Fruit fly (Drosophila melanogaster) S2 (cell line): ENCODE data around the gene Pa1.

ENCODE experiments used
- CG8478 ChIP-seq: fragments of >200 bp; optimal IDR thresholded peaks from 2 replicates; lab custom pipeline; 2018
- CTCF ChIP-seq, 2 experiments: fragments of >200 bp; optimal IDR thresholded peaks; 2 replicates each; lab custom pipeline; 2018

DNA sequence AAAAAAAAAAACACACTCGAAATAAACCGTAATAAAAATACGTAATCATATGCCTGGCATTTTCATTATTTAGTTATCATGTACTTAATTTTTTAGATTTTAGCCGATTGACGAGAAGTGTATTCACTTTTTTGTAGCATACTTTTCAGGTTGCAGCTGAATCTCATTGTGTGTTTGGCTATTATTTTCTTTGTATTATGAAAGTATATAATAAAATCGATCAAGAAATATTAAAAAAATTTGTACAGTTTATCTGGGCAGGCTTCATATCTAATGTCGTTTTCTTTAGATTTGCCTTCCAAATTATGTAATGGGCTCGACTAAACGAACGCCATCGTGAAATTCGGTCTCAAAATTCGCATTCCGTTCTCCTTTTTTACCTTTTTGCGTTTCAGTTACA lies 50.6 kb downstream of the Pa1 start, which contains the start of gene CG15196:
- TF ChIP-seq CG8478 (lab: Kevin White, UChicago): no peak
- no peak for TF ChIP-seq CTCF (optimal IDR thresholded peaks at IDR 0.05; lab: Kevin White, UChicago)
